Worm (Caenorhabditis elegans): ENCODE measurements around the gene mes-2.
"Not testable (repeated sequence)": the region's sequence is repeated elsewhere in the genome, so short reads cannot be mapped to it uniquely, and the experiment has no call there.

DNA sequence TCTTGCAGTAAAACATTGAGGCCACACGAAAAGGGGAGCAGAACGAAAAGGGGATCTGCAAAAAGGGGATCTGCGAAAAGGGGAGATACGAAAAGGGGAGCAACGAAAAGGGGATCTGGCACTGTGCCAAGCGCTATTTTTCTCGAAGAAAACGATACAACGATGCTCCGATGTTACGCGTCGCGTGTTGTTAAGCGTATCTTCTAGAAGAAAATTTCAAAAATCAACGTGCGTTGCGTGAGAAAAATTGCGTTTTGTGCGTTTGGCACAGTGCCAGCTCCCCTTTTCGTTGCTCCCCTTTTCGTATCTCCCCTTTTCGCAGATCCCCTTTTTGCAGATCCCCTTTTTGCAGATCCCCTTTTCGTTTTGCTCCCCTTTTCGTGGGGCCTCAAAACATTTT is 37.5 kb upstream of the mes-2 start, which contains the start of gene Y54G11A.9:
- not testable (repeated sequence) for TF ChIP-seq blmp-1, unc-39, lsy-2, ceh-39, snpc-4 (tag; optimal IDR thresholded peaks at IDR 0.05)
